Worm (Caenorhabditis elegans) whole organism, L3 larva: ENCODE data around the gene B0001.4.

Experiments used
- ZK546.5 ChIP-seq: sonication (generic microtip); optimal IDR thresholded peaks from 2 replicates; lab custom pipeline; 2017; ENCODE audit warnings: missing biosample characterization, missing genetic modification characterization
- elt-1 ChIP-seq: fragments of 150-350 bp; optimal IDR thresholded peaks from 2 replicates; lab custom pipeline; 2014; ENCODE audit warnings: missing biosample characterization, missing genetic modification characterization
- jun-1 ChIP-seq: fragments of 150-350 bp; optimal IDR thresholded peaks from 2 replicates; lab custom pipeline; 2014; ENCODE audit warnings: missing biosample characterization, missing genetic modification reagents, missing genetic modification characterization
- lin-15B ChIP-seq: fragments of 150-350 bp; optimal IDR thresholded peaks from 2 replicates; lab custom pipeline; 2014; ENCODE audit warnings: missing biosample characterization, missing genetic modification characterization
- mml-1 ChIP-seq: fragments of 150-350 bp; sonication (generic microtip); optimal IDR thresholded peaks from 3 replicates; lab custom pipeline; 2014; ENCODE audit warnings: missing biosample characterization, missing genetic modification characterization
- nhr-237 ChIP-seq: fragments of 150-350 bp; optimal IDR thresholded peaks from 2 replicates; lab custom pipeline; 2014; ENCODE audit warnings: missing biosample characterization, missing genetic modification characterization
- nhr-77 ChIP-seq: fragments of 150-350 bp; optimal IDR thresholded peaks from 2 replicates; lab custom pipeline; 2014; ENCODE audit warnings: missing biosample characterization, missing genetic modification characterization
- pha-4 ChIP-seq: fragments of 150-350 bp; optimal IDR thresholded peaks from 2 replicates; lab custom pipeline; 2014; ENCODE audit warnings: missing biosample characterization, missing genetic modification reagents, missing genetic modification characterization
- snpc-4 ChIP-seq: fragments of 150-350 bp; optimal IDR thresholded peaks from 2 replicates; lab custom pipeline; 2014; ENCODE audit warnings: missing biosample characterization, missing genetic modification characterization
- tbx-2 ChIP-seq: sonication (generic microtip); optimal IDR thresholded peaks from 2 replicates; lab custom pipeline; 2016; ENCODE audit warnings: mild to moderate bottlenecking, missing genetic modification characterization, missing compliant biosample characterization
- unc-39 ChIP-seq: sonication (generic microtip); optimal IDR thresholded peaks from 4 replicates; lab custom pipeline; 2017; ENCODE audit warnings: missing biosample characterization, missing genetic modification characterization
- unc-62 ChIP-seq: fragments of 150-350 bp; sonication (generic microtip); optimal IDR thresholded peaks from 4 replicates; lab custom pipeline; 2014; ENCODE audit warnings: missing biosample characterization, missing genetic modification reagents, missing genetic modification characterization
- zag-1 ChIP-seq: fragments of 150-350 bp; optimal IDR thresholded peaks from 2 replicates; lab custom pipeline; 2014; ENCODE audit warnings: missing biosample characterization, missing genetic modification characterization
- ztf-11 ChIP-seq: fragments of 150-350 bp; optimal IDR thresholded peaks from 2 replicates; lab custom pipeline; 2014; ENCODE audit warnings: missing biosample characterization, missing genetic modification characterization

DNA sequence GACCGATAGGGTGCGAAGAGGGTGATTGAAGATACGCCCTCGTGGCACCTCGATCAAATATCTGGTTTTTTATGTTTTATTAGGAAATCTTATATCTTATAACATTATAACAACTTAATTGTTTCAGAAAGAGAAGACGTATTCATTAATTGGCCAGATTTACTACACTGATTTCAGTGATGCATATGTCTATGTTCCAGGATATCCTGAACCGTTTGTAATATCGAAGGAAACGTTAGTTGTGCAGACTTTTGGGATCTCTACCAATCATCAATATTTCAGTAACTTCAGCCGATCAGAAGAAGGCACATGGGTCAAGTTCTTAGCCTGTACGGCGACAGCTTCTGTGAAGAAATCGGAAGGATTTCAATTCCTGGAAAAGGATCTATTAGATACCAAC, 22.4 kb upstream of the B0001.4 start:
- no peak for TF ChIP-seq unc-62 (GFP tag; lab: Kevin White, UChicago)
- no peak for TF ChIP-seq tbx-2 (tag; lab: Kevin White, UChicago)
- TF ChIP-seq snpc-4 (tag; lab: Kevin White, UChicago) = no peak
- no peak for TF ChIP-seq nhr-237
- TF ChIP-seq mml-1 (tag; lab: Kevin White, UChicago) = no peak
- no peak for TF ChIP-seq ztf-11 (tag; lab: Kevin White, UChicago)
- TF ChIP-seq unc-39 (tag; lab: Kevin White, UChicago) = no peak
- no peak for TF ChIP-seq elt-1 (tag; lab: Kevin White, UChicago)
- no peak for TF ChIP-seq lin-15B (tag; lab: Kevin White, UChicago)
- TF ChIP-seq jun-1 (tag; lab: Kevin White, UChicago) = no peak
- TF ChIP-seq pha-4 (tag; lab: Kevin White, UChicago) = no peak
- no peak for TF ChIP-seq nhr-77
- TF ChIP-seq zag-1 (tag; lab: Kevin White, UChicago) = no peak
- TF ChIP-seq ZK546.5 (tag; lab: Kevin White, UChicago) = no peak
